Fruit fly (Drosophila melanogaster) whole organism, embryonic: ENCODE results near the gene Dhc62B.

Experiments used
- CG10565 ChIP-seq: fragments of 200-800 bp; sonication (Bioruptor generic); optimal IDR thresholded peaks from 3 replicates; lab custom pipeline; 2016; ENCODE audit warnings: missing biosample characterization, mild to moderate bottlenecking, missing genetic modification characterization
- CG11696 ChIP-seq: fragments of 200-800 bp; sonication (Bioruptor generic); IDR thresholded peaks from 2 replicates; pipeline ENCODE4 v1.3.6; 2022; ENCODE audit warnings: missing biosample characterization, missing genetic modification characterization
- CG11723 ChIP-seq: fragments of 200-800 bp; sonication (Bioruptor generic); optimal IDR thresholded peaks from 2 replicates; lab custom pipeline; 2017; ENCODE audit warnings: missing biosample characterization, mild to moderate bottlenecking, missing genetic modification characterization
- CG12071 ChIP-seq: fragments of 200-800 bp; sonication (Bioruptor generic); optimal IDR thresholded peaks from 3 replicates; lab custom pipeline; 2018; ENCODE audit warnings: missing biosample characterization, mild to moderate bottlenecking, missing genetic modification characterization
- CG12299 ChIP-seq: fragments of 200-800 bp; sonication (Bioruptor generic); optimal IDR thresholded peaks from 2 replicates; lab custom pipeline; 2018; ENCODE audit warnings: missing biosample characterization, mild to moderate bottlenecking, missing genetic modification characterization
- CG13123 ChIP-seq: fragments of 200-800 bp; sonication (Bioruptor generic); optimal IDR thresholded peaks from 2 replicates; lab custom pipeline; 2016; ENCODE audit warnings: missing biosample characterization, missing genetic modification characterization
- CG14965 ChIP-seq: fragments of 200-800 bp; sonication (Bioruptor generic); optimal IDR thresholded peaks from 2 replicates; lab custom pipeline; 2016; ENCODE audit warnings: missing biosample characterization, missing genetic modification characterization, borderline replicate concordance
- CG15514 ChIP-seq: fragments of 200-800 bp; sonication (Bioruptor generic); optimal IDR thresholded peaks from 3 replicates; lab custom pipeline; 2017; ENCODE audit warnings: missing biosample characterization, missing genetic modification characterization, mild to moderate bottlenecking, moderate library complexity, missing genetic modification reagents
- CG2116 ChIP-seq: fragments of 200-800 bp; sonication (Bioruptor generic); optimal IDR thresholded peaks from 3 replicates; lab custom pipeline; 2018; ENCODE audit warnings: missing biosample characterization, mild to moderate bottlenecking, missing genetic modification characterization
- CG42726 ChIP-seq: fragments of 200-800 bp; sonication (Bioruptor generic); IDR thresholded peaks from 2 replicates; pipeline ENCODE4 v1.3.6; 2022; ENCODE audit warnings: missing biosample characterization, missing genetic modification characterization; ENCODE audit not compliant: partially characterized antibody
- CG4820 ChIP-seq: fragments of 200-800 bp; sonication (Bioruptor generic); optimal IDR thresholded peaks from 3 replicates; lab custom pipeline; 2016; ENCODE audit warnings: missing biosample characterization, missing genetic modification characterization
- CG7357 ChIP-seq: fragments of 200-800 bp; sonication (Bioruptor generic); IDR thresholded peaks from 3 replicates; pipeline ENCODE4 v1.3.6; 2022; ENCODE audit warnings: missing biosample characterization, missing genetic modification characterization
- D ChIP-seq, 2 experiments: fragments of 200-800 bp in 1 of 2; fragments of >200 bp in 1 of 2; sonication (Bioruptor generic) in 1 of 2; optimal IDR thresholded peaks; 2 replicates in 1 of 2; 3 replicates in 1 of 2; lab custom pipeline; 2017; ENCODE audit warnings: mild to moderate bottlenecking in 1 of 2, missing biosample characterization in 1 of 2, missing genetic modification characterization in 1 of 2, missing genetic modification reagents in 1 of 2
- Dp ChIP-seq: fragments of 200-800 bp; sonication (Bioruptor generic); optimal IDR thresholded peaks from 2 replicates; lab custom pipeline; 2018; ENCODE audit warnings: missing biosample characterization, mild to moderate bottlenecking, missing genetic modification characterization, moderate library complexity
- Dref ChIP-seq: fragments of 200-800 bp; sonication (Bioruptor generic); IDR thresholded peaks from 2 replicates; pipeline ENCODE4 v1.3.6; 2022; ENCODE audit warnings: missing biosample characterization, missing genetic modification characterization
- E2f2 ChIP-seq: fragments of 200-800 bp; sonication (Bioruptor generic); IDR thresholded peaks from 2 replicates; pipeline ENCODE4 v1.3.6; 2022; ENCODE audit warnings: missing biosample characterization, missing genetic modification characterization
- HmgD ChIP-seq: fragments of 200-800 bp; sonication (Bioruptor generic); optimal IDR thresholded peaks from 3 replicates; lab custom pipeline; 2016; ENCODE audit warnings: missing biosample characterization, missing genetic modification characterization
- HmgZ ChIP-seq: fragments of 200-800 bp; sonication (Bioruptor generic); optimal IDR thresholded peaks from 2 replicates; lab custom pipeline; 2018; ENCODE audit warnings: missing biosample characterization, mild to moderate bottlenecking, missing genetic modification characterization
- Hmx ChIP-seq: fragments of 200-800 bp; sonication (Bioruptor generic); optimal IDR thresholded peaks from 2 replicates; lab custom pipeline; 2016; ENCODE audit warnings: missing biosample characterization, missing genetic modification characterization
- MESR4 ChIP-seq: fragments of 200-800 bp; sonication (Bioruptor generic); optimal IDR thresholded peaks from 2 replicates; lab custom pipeline; 2018; ENCODE audit warnings: missing biosample characterization, mild to moderate bottlenecking, missing genetic modification characterization, moderate library complexity
- Mes4 ChIP-seq: fragments of 200-800 bp; sonication (Bioruptor generic); optimal IDR thresholded peaks from 2 replicates; lab custom pipeline; 2016; ENCODE audit warnings: missing biosample characterization, missing genetic modification characterization
- Nf-YC ChIP-seq: fragments of 200-800 bp; optimal IDR thresholded peaks from 3 replicates; lab custom pipeline; 2019; ENCODE audit warnings: missing biosample characterization, mild to moderate bottlenecking, missing genetic modification characterization, moderate library complexity
- Oli ChIP-seq: fragments of 200-800 bp; sonication (Bioruptor generic); optimal IDR thresholded peaks from 2 replicates; lab custom pipeline; 2018; ENCODE audit warnings: missing biosample characterization, mild to moderate bottlenecking, missing genetic modification characterization, moderate library complexity
- Sox100B ChIP-seq: fragments of 200-800 bp; sonication (Bioruptor generic); optimal IDR thresholded peaks from 3 replicates; lab custom pipeline; 2018; ENCODE audit warnings: missing biosample characterization, mild to moderate bottlenecking, missing genetic modification characterization
- Sry-δ ChIP-seq: fragments of 200-800 bp; sonication (Bioruptor generic); optimal IDR thresholded peaks from 2 replicates; lab custom pipeline; 2016; ENCODE audit warnings: missing biosample characterization, missing genetic modification characterization
- bbx ChIP-seq: fragments of 200-800 bp; sonication (Bioruptor generic); IDR thresholded peaks from 2 replicates; pipeline ENCODE4 v1.3.6; 2022; ENCODE audit warnings: missing biosample characterization, missing genetic modification characterization; ENCODE audit not compliant: partially characterized antibody
- corto ChIP-seq: fragments of 200-800 bp; sonication (Bioruptor generic); optimal IDR thresholded peaks from 2 replicates; lab custom pipeline; 2016; ENCODE audit warnings: missing biosample characterization, mild to moderate bottlenecking, missing genetic modification characterization, moderate library complexity
- crp ChIP-seq, 2 experiments: fragments of 200-800 bp; sonication (Bioruptor generic); optimal IDR thresholded peaks; 2 replicates in 1 of 2; 3 replicates in 1 of 2; lab custom pipeline; 2017; ENCODE audit warnings: missing biosample characterization in 2 of 2, missing genetic modification characterization in 2 of 2, mild to moderate bottlenecking in 1 of 2, moderate library complexity in 1 of 2
- en ChIP-seq: fragments of 200-800 bp; sonication (Bioruptor generic); optimal IDR thresholded peaks from 2 replicates; lab custom pipeline; 2016; ENCODE audit warnings: missing biosample characterization, missing genetic modification characterization
- ftz-f1 ChIP-seq: fragments of 200-800 bp; sonication (Bioruptor generic); optimal IDR thresholded peaks from 2 replicates; lab custom pipeline; 2016; ENCODE audit warnings: missing biosample characterization, missing genetic modification characterization
- gfzf ChIP-seq: fragments of 200-800 bp; sonication (Bioruptor generic); optimal IDR thresholded peaks from 2 replicates; lab custom pipeline; 2016; ENCODE audit warnings: missing biosample characterization, mild to moderate bottlenecking, missing genetic modification characterization, moderate library complexity
- h ChIP-seq: fragments of >200 bp; optimal IDR thresholded peaks from 2 replicates; lab custom pipeline; 2017
- hb ChIP-seq: fragments of 200-800 bp; sonication (Bioruptor generic); IDR thresholded peaks from 3 replicates; pipeline ENCODE4 v1.3.6; 2022; ENCODE audit warnings: missing biosample characterization, missing genetic modification characterization; ENCODE audit not compliant: partially characterized antibody
- inv ChIP-seq: fragments of 200-800 bp; sonication (Bioruptor generic); IDR thresholded peaks from 2 replicates; pipeline ENCODE4 v1.3.6; 2022; ENCODE audit warnings: missing biosample characterization, missing genetic modification characterization; ENCODE audit not compliant: partially characterized antibody
- jigr1 ChIP-seq: fragments of 200-800 bp; sonication (Bioruptor generic); IDR thresholded peaks from 3 replicates; pipeline ENCODE4 v1.3.6; 2022; ENCODE audit warnings: missing biosample characterization, missing genetic modification characterization
- kah ChIP-seq: fragments of 200-800 bp; sonication (Bioruptor generic); optimal IDR thresholded peaks from 2 replicates; lab custom pipeline; 2018; ENCODE audit warnings: missing biosample characterization, mild to moderate bottlenecking, missing genetic modification characterization
- lilli ChIP-seq: fragments of 200-800 bp; sonication (Bioruptor generic); optimal IDR thresholded peaks from 3 replicates; lab custom pipeline; 2016; ENCODE audit warnings: missing biosample characterization, missing genetic modification characterization
- mld ChIP-seq: fragments of 200-800 bp; sonication (Bioruptor generic); IDR thresholded peaks from 3 replicates; pipeline ENCODE4 v1.3.6; 2022; ENCODE audit warnings: missing biosample characterization, missing genetic modification characterization; ENCODE audit not compliant: partially characterized antibody
- pb ChIP-seq: fragments of 200-800 bp; sonication (Bioruptor generic); optimal IDR thresholded peaks from 3 replicates; lab custom pipeline; 2016; ENCODE audit warnings: missing biosample characterization, missing genetic modification characterization
- repo ChIP-seq: fragments of 200-800 bp; sonication (Bioruptor generic); optimal IDR thresholded peaks from 2 replicates; lab custom pipeline; 2016; ENCODE audit warnings: missing biosample characterization, missing genetic modification characterization
- rib ChIP-seq: fragments of 200-800 bp; sonication (Bioruptor generic); IDR thresholded peaks from 2 replicates; pipeline ENCODE4 v1.3.6; 2022; ENCODE audit warnings: missing biosample characterization, missing genetic modification characterization
- scrt ChIP-seq: fragments of 200-800 bp; sonication (Bioruptor generic); optimal IDR thresholded peaks from 2 replicates; lab custom pipeline; 2018; ENCODE audit warnings: missing biosample characterization, mild to moderate bottlenecking, missing genetic modification characterization, moderate library complexity
- sd ChIP-seq: fragments of 200-800 bp; sonication (Bioruptor generic); optimal IDR thresholded peaks from 3 replicates; lab custom pipeline; 2018; ENCODE audit warnings: missing biosample characterization, mild to moderate bottlenecking, missing genetic modification characterization, moderate library complexity
- tll ChIP-seq, 2 experiments: fragments of 200-800 bp in 1 of 2; fragments of >200 bp in 1 of 2; sonication (Bioruptor generic) in 1 of 2; optimal IDR thresholded peaks; 2 replicates each; lab custom pipeline; 2017 to 2019; ENCODE audit warnings: missing biosample characterization in 2 of 2, missing genetic modification characterization in 2 of 2, mild to moderate bottlenecking in 1 of 2, moderate library complexity in 1 of 2
- tna ChIP-seq: fragments of 200-800 bp; sonication (Bioruptor generic); IDR thresholded peaks from 2 replicates; pipeline ENCODE4 v1.3.6; 2022; ENCODE audit warnings: missing biosample characterization, missing genetic modification characterization; ENCODE audit not compliant: partially characterized antibody
- trem ChIP-seq: fragments of 200-800 bp; optimal IDR thresholded peaks from 3 replicates; lab custom pipeline; 2019; ENCODE audit warnings: missing biosample characterization, mild to moderate bottlenecking, missing genetic modification characterization, moderate library complexity
- vnd ChIP-seq: fragments of 200-800 bp; sonication (Bioruptor generic); IDR thresholded peaks from 3 replicates; pipeline ENCODE4 v1.3.6; 2022; ENCODE audit warnings: missing biosample characterization, missing genetic modification characterization; ENCODE audit not compliant: partially characterized antibody
- wdn ChIP-seq: fragments of 200-800 bp; sonication (Bioruptor generic); IDR thresholded peaks from 2 replicates; pipeline ENCODE4 v1.3.6; 2022; ENCODE audit warnings: missing biosample characterization, missing genetic modification characterization

Dhc62B gene

DNA sequence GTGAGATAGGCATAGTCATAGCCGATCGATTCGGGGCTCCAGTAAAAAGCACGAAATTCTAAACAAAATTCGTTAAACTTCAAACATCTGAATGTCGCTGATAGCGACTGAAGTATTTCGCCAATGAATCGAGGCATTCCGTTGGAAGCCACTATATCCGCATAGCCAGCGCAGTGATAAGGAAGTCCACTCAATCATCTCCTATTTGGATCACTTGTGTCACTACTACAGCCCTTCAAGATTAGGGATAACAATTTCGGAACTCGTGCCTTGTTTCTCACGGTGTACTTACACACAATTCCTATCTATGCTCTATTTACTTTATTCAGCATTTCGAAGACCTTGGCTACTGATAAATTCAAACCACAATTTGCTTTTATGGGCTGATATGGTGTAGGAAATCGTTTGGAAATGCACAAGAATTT lies 33.6 kb downstream of the Dhc62B start, which contains the start of gene PIG-Wb (continued):
- TF ChIP-seq wdn (no peak), repo (GFP tag; lab: Kevin White, UChicago) (no peak)

- TF ChIP-seq MESR4 (GFP tag; lab: Kevin White, UChicago) = peak; percentile 1
- no peak for TF ChIP-seq Oli
- TF ChIP-seq HmgD (GFP tag; lab: Kevin White, UChicago) = no peak
- TF ChIP-seq kah = peak; percentile 80
- TF ChIP-seq CG12299 (tag; lab: Kevin White, UChicago) = no peak
- TF ChIP-seq scrt = peak; percentile 57
- TF ChIP-seq trem (tag; lab: Kevin White, UChicago) = peak; percentile 34
- no peak for TF ChIP-seq h (lab: Kevin White, UChicago)
- TF ChIP-seq CG11696 (GFP tag; lab: Robert Waterston, UW) = no peak
- peak; percentile 53 for TF ChIP-seq CG2116 (GFP tag; lab: Kevin White, UChicago)
- TF ChIP-seq CG7357 = no peak
- peak; percentile 28 for TF ChIP-seq gfzf (GFP tag; lab: Kevin White, UChicago)
- no peak for TF ChIP-seq Nf-YC
- TF ChIP-seq vnd (GFP tag; lab: Robert Waterston, UW) = no peak
- peak in 1 of 2 experiments; percentile 28 for TF ChIP-seq crp (GFP tag; optimal IDR thresholded peaks at IDR 0.05; lab: Kevin White, UChicago)
- TF ChIP-seq E2f2 (GFP tag; lab: Robert Waterston, UW) = peak; percentile 72
- no peak for TF ChIP-seq hb (GFP tag; lab: Robert Waterston, UW)
- peak; percentile 47 for TF ChIP-seq Dref
- peak; percentile 64 for TF ChIP-seq Dp (GFP tag; lab: Kevin White, UChicago)
- peak; percentile 0 for TF ChIP-seq CG15514 (GFP tag; lab: Kevin White, UChicago)
- TF ChIP-seq pb (GFP tag; lab: Kevin White, UChicago) = no peak
- TF ChIP-seq sd (tag; lab: Kevin White, UChicago) = no peak
- TF ChIP-seq Sry-δ (GFP tag; lab: Kevin White, UChicago) = peak; percentile 7
- no peak for TF ChIP-seq tll (GFP tag; optimal IDR thresholded peaks at IDR 0.05; lab: Kevin White, UChicago)
- TF ChIP-seq rib = no peak
Measured at dm6 chr3L:1735603-1736002, 36.0 kb downstream of the Dhc62B start, which contains the start of gene Oseg4. Oseg4 (minus strand) TSS chr3L:1735767.

DNA sequence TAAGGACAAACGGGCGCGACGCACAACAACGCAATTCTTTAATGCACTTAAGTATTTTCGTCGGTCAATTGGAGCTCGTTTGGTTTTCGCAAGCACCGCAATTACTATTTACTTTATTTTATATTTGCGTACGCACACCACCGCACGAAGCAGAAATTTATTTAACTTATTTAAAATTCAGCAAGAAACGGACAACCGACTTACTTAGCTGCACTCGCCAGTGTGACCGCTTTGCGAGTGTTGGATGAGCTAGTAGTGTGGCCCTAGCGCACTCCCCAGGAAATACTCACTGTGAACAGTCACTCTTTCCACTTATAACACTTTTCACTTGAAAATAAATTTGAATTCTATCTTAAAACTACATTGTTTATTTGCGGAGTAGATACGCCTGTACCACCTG lies 40.7 kb downstream of the Dhc62B start, which contains the start of gene drpr:
drpr (minus strand) TSS at position 235 of the 400 bp plus-strand sequence.
- TF ChIP-seq D (optimal IDR thresholded peaks at IDR 0.05; lab: Kevin White, UChicago) (no peak), D (GFP tag; optimal IDR thresholded peaks at IDR 0.05; lab: Kevin White, UChicago) (no peak), CG12071 (no peak), Sox100B (GFP tag; lab: Kevin White, UChicago) (peak; percentile 24), CG4820 (GFP tag; lab: Kevin White, UChicago) (no peak), CG14965 (GFP tag; lab: Kevin White, UChicago) (no peak), jigr1 (no peak), Hmx (no peak), inv (GFP tag; lab: Robert Waterston, UW) (no peak), Mes4 (GFP tag; lab: Kevin White, UChicago) (peak; percentile 19), HmgZ (tag; lab: Kevin White, UChicago) (peak; percentile 51), CG13123 (GFP tag; lab: Kevin White, UChicago) (no peak), CG42726 (GFP tag; lab: Robert Waterston, UW) (peak; percentile 46; the same call in 1 of the 2 replicates), en (no peak), CG10565 (no peak), ftz-f1 (GFP tag; lab: Kevin White, UChicago) (peak; percentile 1), mld (peak; percentile 19; the same call in 1 of the 3 replicates), bbx (GFP tag; lab: Robert Waterston, UW) (peak; percentile 66), corto (GFP tag; lab: Kevin White, UChicago) (no peak), tna (GFP tag; lab: Robert Waterston, UW) (peak; percentile 42; the same call in 1 of the 2 replicates), lilli (GFP tag; lab: Kevin White, UChicago) (no peak), CG11723 (GFP tag; lab: Kevin White, UChicago) (no peak)
